Fruit fly (Drosophila melanogaster): ENCODE measurements around the gene CG3792.

CG3792 gene

DNA sequence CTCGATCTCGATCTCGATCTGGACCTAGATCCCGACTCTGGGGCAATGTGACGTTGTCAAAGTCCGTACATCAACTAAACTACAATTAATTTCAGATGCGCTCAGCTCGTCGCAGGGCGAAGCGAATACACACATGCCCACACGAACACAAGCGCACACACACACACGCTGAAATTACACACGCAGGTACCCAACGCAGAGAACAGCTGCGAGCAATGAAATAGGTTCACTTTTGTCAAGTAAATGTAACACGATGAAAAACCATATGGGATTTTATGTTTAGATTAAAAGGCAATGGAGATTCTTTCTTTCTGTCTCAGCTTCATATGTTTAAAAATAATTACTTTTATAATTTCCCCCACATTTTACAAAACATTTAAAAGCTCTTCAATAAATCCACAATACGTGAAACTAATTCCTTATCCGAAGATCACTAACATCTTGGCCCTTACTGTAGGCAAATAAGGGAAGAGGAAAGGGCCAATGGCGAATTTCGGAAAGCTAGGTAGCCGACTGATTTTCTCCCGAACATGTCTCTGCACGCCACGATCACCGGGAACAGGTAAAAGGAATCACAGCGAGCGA, 23.3 kb downstream of the CG3792 start (continued):
- peak; percentile 66 for TF ChIP-seq CG10431 (GFP tag; optimal IDR thresholded peaks at IDR 0.05)
- TF ChIP-seq Doc2 (GFP tag; IDR thresholded peaks at IDR 0.05) = no peak
- peak; percentile 73 for TF ChIP-seq stc (GFP tag; IDR thresholded peaks at IDR 0.05)
- peak; percentile 75 for TF ChIP-seq Antp (GFP tag; optimal IDR thresholded peaks at IDR 0.05)
- TF ChIP-seq ap (GFP tag; IDR thresholded peaks at IDR 0.05) = peak; percentile 26; the same call in 1 of the 2 replicates
- TF ChIP-seq so (GFP tag; IDR thresholded peaks at IDR 0.05) = peak; percentile 82
- TF ChIP-seq pros (GFP tag; optimal IDR thresholded peaks at IDR 0.05) = peak; percentile 76
- peak; percentile 56 for TF ChIP-seq CG5245 (GFP tag; optimal IDR thresholded peaks at IDR 0.05)
- peak; percentile 93 for TF ChIP-seq Ets65A (GFP tag)
- TF ChIP-seq fd3F (GFP tag; optimal IDR thresholded peaks at IDR 0.05) = peak; percentile 69
- TF ChIP-seq trh (GFP tag; optimal IDR thresholded peaks at IDR 0.05) = no peak
- peak; percentile 74 for TF ChIP-seq D19A (tag; optimal IDR thresholded peaks at IDR 0.05)
- peak; percentile 97 for TF ChIP-seq p53 (GFP tag; optimal IDR thresholded peaks at IDR 0.05)
- peak; percentile 86 for TF ChIP-seq dysf (GFP tag; IDR thresholded peaks at IDR 0.05)
- TF ChIP-seq MESR4 (GFP tag; optimal IDR thresholded peaks at IDR 0.05) = peak; percentile 11
- peak; percentile 88 for TF ChIP-seq vvl (GFP tag; IDR thresholded peaks at IDR 0.05)
- TF ChIP-seq yki (optimal IDR thresholded peaks at IDR 0.05) = peak; percentile 68
- peak; percentile 86 for TF ChIP-seq Fer1 (GFP tag; optimal IDR thresholded peaks at IDR 0.05)
- TF ChIP-seq Hmr (GFP tag; optimal IDR thresholded peaks at IDR 0.05) = peak; percentile 87
- TF ChIP-seq rib (GFP tag; IDR thresholded peaks at IDR 0.05) = peak; percentile 25; the same call in 1 of the 2 replicates
- peak; percentile 69 for TF ChIP-seq CG4730 (GFP tag; IDR thresholded peaks at IDR 0.05)
- peak; percentile 62 for TF ChIP-seq CG6683 (GFP tag; optimal IDR thresholded peaks at IDR 0.05)
- peak; percentile 32 for TF ChIP-seq CG31365 (tag; optimal IDR thresholded peaks at IDR 0.05)
- no peak for TF ChIP-seq prd (optimal IDR thresholded peaks at IDR 0.05)
- TF ChIP-seq prd (GFP tag; IDR thresholded peaks at IDR 0.05) = peak; percentile 86
- peak; percentile 37; the same call in 1 of the 3 replicates for TF ChIP-seq CG6175 (GFP tag; IDR thresholded peaks at IDR 0.05)
- TF ChIP-seq CG4424 (GFP tag; optimal IDR thresholded peaks at IDR 0.05) = peak; percentile 75
- TF ChIP-seq esg (GFP tag; conservative IDR thresholded peaks at IDR 0.05) = peak; percentile 76
- TF ChIP-seq Hmx (GFP tag; optimal IDR thresholded peaks at IDR 0.05) = peak; percentile 69
- peak; percentile 86 for TF ChIP-seq CG30403 (GFP tag; optimal IDR thresholded peaks at IDR 0.05)
- peak; percentile 57 for TF ChIP-seq CG13624 (GFP tag; optimal IDR thresholded peaks at IDR 0.05)
- TF ChIP-seq CG1233 (GFP tag; optimal IDR thresholded peaks at IDR 0.05) = peak; percentile 86
- peak; percentile 72 for TF ChIP-seq CG6765 (GFP tag; optimal IDR thresholded peaks at IDR 0.05)
- no peak for TF ChIP-seq unc-4 (GFP tag; IDR thresholded peaks at IDR 0.05; ENCODE audit: partially characterized antibody)
- TF ChIP-seq ham (GFP tag; IDR thresholded peaks at IDR 0.05) = no peak
- peak; percentile 81 for TF ChIP-seq caup (GFP tag; optimal IDR thresholded peaks at IDR 0.05; ENCODE audit: severe bottlenecking)
- peak; percentile 16 for TF ChIP-seq Ets97D (GFP tag; optimal IDR thresholded peaks at IDR 0.05)
- peak; percentile 85 for TF ChIP-seq lab (GFP tag; optimal IDR thresholded peaks at IDR 0.05)
- TF ChIP-seq CG6272 (GFP tag; IDR thresholded peaks at IDR 0.05) = 0 out of 2 replicates have a peak, but pooled peaks have one; percentile 25
- no peak for TF ChIP-seq CG7963 (GFP tag; IDR thresholded peaks at IDR 0.05; ENCODE audit: partially characterized antibody)
- peak; percentile 62 for TF ChIP-seq H2.0 (GFP tag; IDR thresholded peaks at IDR 0.05)
- peak; percentile 73 for TF ChIP-seq CG4820 (GFP tag; optimal IDR thresholded peaks at IDR 0.05)
- no peak for TF ChIP-seq CG12769 (tag; optimal IDR thresholded peaks at IDR 0.05)
- TF ChIP-seq CG15696 (tag; optimal IDR thresholded peaks at IDR 0.05) = peak; percentile 95
- peak; percentile 74; the same call in 2 of the 3 replicates for TF ChIP-seq Mrtf (GFP tag; IDR thresholded peaks at IDR 0.05)
- peak; percentile 40 for TF ChIP-seq Lhr (GFP tag; optimal IDR thresholded peaks at IDR 0.05)
- peak; percentile 79 for TF ChIP-seq CG18619 (GFP tag; optimal IDR thresholded peaks at IDR 0.05)
- TF ChIP-seq HmgD (GFP tag; optimal IDR thresholded peaks at IDR 0.05) = peak; percentile 69
- TF ChIP-seq disco-r (GFP tag; optimal IDR thresholded peaks at IDR 0.05) = peak; percentile 69
- TF ChIP-seq zfh2 (GFP tag; optimal IDR thresholded peaks at IDR 0.05) = peak; percentile 70
- peak; percentile 86 for TF ChIP-seq CG11695 (GFP tag; IDR thresholded peaks at IDR 0.05)
